Worm (Caenorhabditis elegans) whole organism, mixed stage, embryonic: ENCODE data around the gene F44D12.8.

ENCODE experiments used
- M03D4.4 ChIP-seq: sonication (generic microtip); optimal IDR thresholded peaks from 2 replicates; lab custom pipeline; 2017; ENCODE audit warnings: mild to moderate bottlenecking, missing genetic modification characterization, missing compliant biosample characterization
- bed-3 ChIP-seq: fragments of 200-800 bp; sonication (Bioruptor generic); optimal IDR thresholded peaks from 3 replicates; lab custom pipeline; 2018; ENCODE audit warnings: mild to moderate bottlenecking, missing genetic modification characterization, moderate library complexity, missing compliant biosample characterization
- blmp-1 ChIP-seq: fragments of 150-350 bp; optimal IDR thresholded peaks from 2 replicates; lab custom pipeline; 2014; ENCODE audit warnings: missing biosample characterization, missing genetic modification characterization
- ceh-39 ChIP-seq: fragments of 150-350 bp; optimal IDR thresholded peaks from 2 replicates; lab custom pipeline; 2014; ENCODE audit warnings: missing biosample characterization, missing genetic modification characterization
- ceh-43 ChIP-seq: fragments of 200-800 bp; sonication (Bioruptor generic); optimal IDR thresholded peaks from 2 replicates; lab custom pipeline; 2018; ENCODE audit warnings: mild to moderate bottlenecking, missing genetic modification characterization, moderate library complexity, missing compliant biosample characterization
- ceh-83 ChIP-seq: fragments of 200-800 bp; sonication (Bioruptor generic); optimal IDR thresholded peaks from 2 replicates; lab custom pipeline; 2018; ENCODE audit warnings: mild to moderate bottlenecking, missing genetic modification characterization, missing compliant biosample characterization
- cnd-1 ChIP-seq: fragments of 200-800 bp; sonication (Bioruptor generic); optimal IDR thresholded peaks from 2 replicates; lab custom pipeline; 2018; ENCODE audit warnings: mild to moderate bottlenecking, missing genetic modification characterization, missing compliant biosample characterization
- drap-1 ChIP-seq: fragments of 200-800 bp; sonication (Bioruptor generic); optimal IDR thresholded peaks from 3 replicates; lab custom pipeline; 2018; ENCODE audit warnings: mild to moderate bottlenecking, missing genetic modification characterization, missing compliant biosample characterization
- elt-1 ChIP-seq: sonication (generic microtip); optimal IDR thresholded peaks from 2 replicates; lab custom pipeline; 2017; ENCODE audit warnings: missing genetic modification characterization, mild to moderate bottlenecking, missing compliant biosample characterization, antibody characterized with exemption, moderate library complexity, borderline replicate concordance; ENCODE audit not compliant: insufficient read depth
- elt-3 ChIP-seq: fragments of 150-350 bp; optimal IDR thresholded peaks from 2 replicates; lab custom pipeline; 2014; ENCODE audit warnings: missing biosample characterization, missing genetic modification characterization
- flh-1 ChIP-seq: fragments of 200-800 bp; sonication (Bioruptor generic); optimal IDR thresholded peaks from 2 replicates; lab custom pipeline; 2018; ENCODE audit warnings: mild to moderate bottlenecking, missing genetic modification characterization, moderate library complexity, missing compliant biosample characterization
- ham-2 ChIP-seq: fragments of 200-800 bp; sonication (Bioruptor generic); optimal IDR thresholded peaks from 2 replicates; lab custom pipeline; 2018; ENCODE audit warnings: mild to moderate bottlenecking, missing genetic modification characterization, missing compliant biosample characterization
- hlh-1 ChIP-seq: fragments of 150-350 bp; optimal IDR thresholded peaks from 2 replicates; lab custom pipeline; 2014; ENCODE audit warnings: missing biosample characterization, missing genetic modification reagents, missing genetic modification characterization
- lin-13 ChIP-seq: fragments of 150-350 bp; optimal IDR thresholded peaks from 2 replicates; lab custom pipeline; 2014; ENCODE audit warnings: missing biosample characterization, missing genetic modification characterization
- lin-32 ChIP-seq: fragments of 200-800 bp; sonication (Bioruptor generic); optimal IDR thresholded peaks from 2 replicates; lab custom pipeline; 2018; ENCODE audit warnings: mild to moderate bottlenecking, missing genetic modification characterization, missing compliant biosample characterization
- lsy-2 ChIP-seq: fragments of 150-350 bp; optimal IDR thresholded peaks from 2 replicates; lab custom pipeline; 2014; ENCODE audit warnings: missing biosample characterization, missing genetic modification characterization
- mab-5 ChIP-seq: fragments of 150-350 bp; optimal IDR thresholded peaks from 2 replicates; lab custom pipeline; 2014; ENCODE audit warnings: missing biosample characterization, missing genetic modification characterization
- mls-2 ChIP-seq: sonication (generic microtip); optimal IDR thresholded peaks from 2 replicates; lab custom pipeline; 2016; ENCODE audit warnings: mild to moderate bottlenecking, missing genetic modification characterization, moderate library complexity, missing compliant biosample characterization
- nhr-12 ChIP-seq: fragments of 150-350 bp; optimal IDR thresholded peaks from 2 replicates; lab custom pipeline; 2014; ENCODE audit warnings: missing biosample characterization, missing genetic modification characterization
- nhr-2 ChIP-seq: fragments of 150-350 bp; optimal IDR thresholded peaks from 2 replicates; lab custom pipeline; 2014; ENCODE audit warnings: missing biosample characterization, missing genetic modification characterization
- nhr-237 ChIP-seq: fragments of 150-350 bp; optimal IDR thresholded peaks from 2 replicates; lab custom pipeline; 2014; ENCODE audit warnings: missing biosample characterization, missing genetic modification characterization
- nhr-76 ChIP-seq: sonication (generic microtip); optimal IDR thresholded peaks from 2 replicates; lab custom pipeline; 2017; ENCODE audit warnings: missing biosample characterization, missing genetic modification characterization
- pha-4 ChIP-seq: fragments of 150-350 bp; optimal IDR thresholded peaks from 2 replicates; lab custom pipeline; 2018; ENCODE audit warnings: missing biosample characterization, missing genetic modification reagents, missing genetic modification characterization
- snpc-4 ChIP-seq: fragments of 150-350 bp; optimal IDR thresholded peaks from 2 replicates; lab custom pipeline; 2014; ENCODE audit warnings: missing biosample characterization, missing genetic modification characterization
- sptf-1 ChIP-seq: sonication (generic microtip); optimal IDR thresholded peaks from 2 replicates; lab custom pipeline; 2017; ENCODE audit warnings: mild to moderate bottlenecking, missing genetic modification characterization, moderate library complexity, missing compliant biosample characterization
- tbx-8 ChIP-seq: fragments of 200-800 bp; sonication (Bioruptor generic); optimal IDR thresholded peaks from 2 replicates; lab custom pipeline; 2018; ENCODE audit warnings: mild to moderate bottlenecking, missing genetic modification characterization, moderate library complexity, missing compliant biosample characterization
- unc-120 ChIP-seq: sonication (generic microtip); optimal IDR thresholded peaks from 2 replicates; lab custom pipeline; 2017; ENCODE audit warnings: missing genetic modification characterization, missing compliant biosample characterization; ENCODE audit not compliant: poor library complexity, severe bottlenecking
- unc-39 ChIP-seq: fragments of 150-350 bp; optimal IDR thresholded peaks from 2 replicates; lab custom pipeline; 2014; ENCODE audit warnings: missing biosample characterization, missing genetic modification characterization
- unc-62 ChIP-seq: fragments of 150-350 bp; optimal IDR thresholded peaks from 2 replicates; lab custom pipeline; 2014; ENCODE audit warnings: missing biosample characterization, missing genetic modification reagents, missing genetic modification characterization
- zip-8 ChIP-seq: fragments of 150-350 bp; optimal IDR thresholded peaks from 2 replicates; lab custom pipeline; 2014; ENCODE audit warnings: missing biosample characterization, missing genetic modification characterization
- ztf-11 ChIP-seq: fragments of 150-350 bp; optimal IDR thresholded peaks from 2 replicates; lab custom pipeline; 2014; ENCODE audit warnings: missing biosample characterization, missing genetic modification characterization

The F44D12.8 gene

DNA sequence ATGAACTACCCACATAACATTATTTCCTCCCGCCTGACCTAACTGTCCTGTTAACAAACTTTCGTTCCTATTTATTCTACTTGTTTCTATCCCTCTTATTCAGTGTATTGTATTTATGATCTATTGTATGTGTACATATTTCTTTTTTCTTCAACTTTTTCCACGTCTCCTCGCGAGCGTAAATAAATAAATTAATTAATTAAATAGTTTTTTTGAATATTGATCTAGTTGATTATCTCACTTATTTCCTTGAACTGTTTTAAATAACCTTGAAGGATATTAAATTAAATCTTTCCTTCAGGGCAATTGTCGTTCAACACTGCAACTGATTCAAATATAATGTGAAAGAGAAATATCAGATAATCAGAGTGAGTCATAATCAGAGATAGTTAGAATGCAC lies 19.8 kb downstream of the F44D12.8 start, which contains the start of gene frk-1:
TSS of gene frk-1 (plus strand) at position 301 of the 400 bp plus-strand sequence.
- TF ChIP-seq lin-13 (tag; lab: Kevin White, UChicago) (no peak), hlh-1 (tag; lab: Kevin White, UChicago) (no peak), snpc-4 (tag; lab: Kevin White, UChicago) (no peak), nhr-76 (no peak), mls-2 (tag; lab: Kevin White, UChicago) (no peak), ceh-43 (GFP tag; lab: Kevin White, UChicago) (no peak), nhr-12 (no peak), nhr-237 (tag; lab: Kevin White, UChicago) (no peak), unc-120 (tag; lab: Kevin White, UChicago) (no peak), lsy-2 (no peak), ceh-83 (no peak), lin-32 (GFP tag; lab: Kevin White, UChicago) (no peak)

DNA sequence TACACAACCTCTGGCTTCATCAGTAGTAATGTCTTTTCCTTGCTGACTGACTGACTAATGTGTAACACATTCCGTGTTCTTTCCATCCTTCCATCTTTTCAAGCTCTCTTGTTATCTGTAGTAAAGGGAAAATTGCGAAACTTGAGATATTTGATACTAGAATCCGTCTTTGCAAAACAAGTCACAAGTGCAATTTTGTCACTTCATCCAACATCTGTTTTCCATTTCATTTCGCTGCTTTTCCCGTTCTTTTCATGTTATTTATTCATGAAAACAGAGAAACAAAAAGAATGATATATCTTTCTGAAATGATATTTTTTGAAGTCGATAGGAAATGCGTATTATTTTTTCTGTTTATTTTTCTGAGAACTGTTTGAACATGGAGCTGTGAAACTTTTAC lies 22.9 kb downstream of the F44D12.8 start:
- TF ChIP-seq drap-1 (GFP tag; lab: Kevin White, UChicago), result no peak
- no peak for TF ChIP-seq nhr-12
- TF ChIP-seq sptf-1 (tag; lab: Kevin White, UChicago), result no peak
- TF ChIP-seq hlh-1 (tag; lab: Kevin White, UChicago), result no peak
- TF ChIP-seq bed-3 (GFP tag; lab: Kevin White, UChicago), result no peak
- TF ChIP-seq unc-62 (GFP tag; lab: Kevin White, UChicago), result no peak
- TF ChIP-seq tbx-8 (GFP tag; lab: Kevin White, UChicago), result no peak
- no peak for TF ChIP-seq blmp-1 (tag; lab: Kevin White, UChicago)
- TF ChIP-seq nhr-237 (tag; lab: Kevin White, UChicago), result no peak
- no peak for TF ChIP-seq ztf-11 (tag; lab: Kevin White, UChicago)
- no peak for TF ChIP-seq M03D4.4 (tag; lab: Kevin White, UChicago)
- no peak for TF ChIP-seq unc-39 (tag; lab: Kevin White, UChicago)
- TF ChIP-seq mab-5, result no peak

DNA sequence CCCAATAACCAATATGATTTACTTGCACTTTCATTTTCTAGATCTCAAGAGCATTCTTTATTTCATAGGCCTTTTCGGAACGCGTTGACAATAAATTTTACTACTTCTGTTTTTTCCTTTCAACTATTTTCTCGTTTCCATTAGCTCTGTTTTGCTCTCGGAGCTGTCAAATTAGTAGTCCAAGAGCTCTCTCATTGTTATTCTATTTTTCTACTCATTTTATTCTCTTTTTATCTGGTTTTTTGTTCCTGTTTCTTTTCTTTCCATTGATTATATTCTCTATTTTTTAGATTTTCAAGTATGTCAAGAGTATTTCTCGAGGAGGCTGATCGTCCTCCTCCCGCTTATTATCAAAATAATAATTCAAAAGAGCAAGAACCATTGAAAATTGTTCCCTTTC lies 24.0 kb downstream of the F44D12.8 start, which contains the start of gene T04B2.3:
TSS of gene T04B2.3 (plus strand) at position 301 of the 400 bp plus-strand sequence.
- no peak for TF ChIP-seq lin-32 (GFP tag; lab: Kevin White, UChicago)
- TF ChIP-seq cnd-1, result no peak
- no peak for TF ChIP-seq M03D4.4 (tag; lab: Kevin White, UChicago)
- no peak for TF ChIP-seq ham-2 (GFP tag; lab: Kevin White, UChicago)
- no peak for TF ChIP-seq mab-5
- no peak for TF ChIP-seq ceh-39 (tag; lab: Kevin White, UChicago)
- no peak for TF ChIP-seq nhr-76
- no peak for TF ChIP-seq lsy-2
- no peak for TF ChIP-seq nhr-2 (tag; lab: Kevin White, UChicago)
- TF ChIP-seq nhr-237 (tag; lab: Kevin White, UChicago), result no peak
- TF ChIP-seq hlh-1 (tag; lab: Kevin White, UChicago), result no peak
- TF ChIP-seq tbx-8 (GFP tag; lab: Kevin White, UChicago), result no peak
- no peak for TF ChIP-seq flh-1 (GFP tag; lab: Kevin White, UChicago)
- TF ChIP-seq elt-3 (tag; lab: Kevin White, UChicago), result no peak

DNA sequence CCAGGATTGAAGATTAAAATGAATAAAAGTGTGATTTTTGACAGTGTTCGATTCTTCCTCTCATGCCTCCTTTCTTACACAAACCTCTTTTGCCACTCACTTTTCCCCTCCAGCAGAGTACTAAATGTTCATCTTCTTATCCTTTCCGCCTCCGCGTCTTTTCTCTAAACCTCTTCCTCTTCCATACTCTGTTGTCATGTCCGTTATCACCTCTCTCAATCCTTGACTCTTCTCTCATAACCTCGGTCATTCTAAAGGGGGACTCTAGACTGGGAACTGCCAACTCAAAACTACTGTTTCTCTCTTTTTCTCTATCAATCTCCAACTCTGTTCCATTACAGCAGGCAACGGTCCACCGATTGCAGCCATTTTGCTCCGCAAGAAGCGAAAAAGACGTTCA lies 25.2 kb downstream of the F44D12.8 start:
- TF ChIP-seq ceh-83, result no peak
- peak; percentile 29 for TF ChIP-seq hlh-1 (tag; lab: Kevin White, UChicago)
- TF ChIP-seq elt-1 (tag; lab: Kevin White, UChicago), result peak; percentile 1
- TF ChIP-seq zip-8 (tag; lab: Kevin White, UChicago), result no peak
- peak; percentile 61 for TF ChIP-seq unc-120 (tag; lab: Kevin White, UChicago)
- TF ChIP-seq mls-2 (tag; lab: Kevin White, UChicago), result no peak
- TF ChIP-seq ceh-39 (tag; lab: Kevin White, UChicago), result no peak

DNA sequence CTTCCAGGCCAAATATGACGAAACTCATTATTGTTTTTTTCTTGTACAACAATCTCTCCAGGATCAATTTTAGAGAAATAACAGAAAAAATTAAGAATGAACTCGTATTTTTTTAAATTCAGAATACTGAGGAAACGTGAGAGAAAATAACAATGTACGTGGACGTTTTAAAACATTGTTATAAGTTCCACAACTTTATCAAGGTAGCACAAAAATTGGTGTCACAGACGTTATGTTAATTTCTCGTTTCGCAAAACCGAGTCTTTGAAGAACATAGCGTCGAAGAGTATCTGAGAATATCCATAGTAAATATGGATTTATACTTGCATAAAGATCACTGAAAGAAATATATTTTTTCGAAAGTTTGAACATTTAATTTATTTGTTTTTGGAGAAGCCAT lies 28.0 kb downstream of the F44D12.8 start, which contains the start of gene T04B2.8:
TSS of gene T04B2.8 (minus strand) at position 101 of the 400 bp plus-strand sequence.
- TF ChIP-seq mls-2 (tag; lab: Kevin White, UChicago), result no peak
- TF ChIP-seq unc-62 (GFP tag; lab: Kevin White, UChicago), result no peak
- no peak for TF ChIP-seq nhr-2 (tag; lab: Kevin White, UChicago)
- no peak for TF ChIP-seq ham-2 (GFP tag; lab: Kevin White, UChicago)
- no peak for TF ChIP-seq hlh-1 (tag; lab: Kevin White, UChicago)
- no peak for TF ChIP-seq pha-4 (tag; lab: Kevin White, UChicago)
- no peak for TF ChIP-seq lsy-2
- TF ChIP-seq ztf-11 (tag; lab: Kevin White, UChicago), result no peak
- TF ChIP-seq blmp-1 (tag; lab: Kevin White, UChicago), result no peak
- no peak for TF ChIP-seq nhr-237 (tag; lab: Kevin White, UChicago)
- no peak for TF ChIP-seq elt-1 (tag; lab: Kevin White, UChicago)
